Fruit fly (Drosophila melanogaster): ENCODE results near the gene CG18641.
A peak's percentile ranks its signal among the peaks of the same experiment; 100 is the strongest.

Gene CG18641

DNA sequence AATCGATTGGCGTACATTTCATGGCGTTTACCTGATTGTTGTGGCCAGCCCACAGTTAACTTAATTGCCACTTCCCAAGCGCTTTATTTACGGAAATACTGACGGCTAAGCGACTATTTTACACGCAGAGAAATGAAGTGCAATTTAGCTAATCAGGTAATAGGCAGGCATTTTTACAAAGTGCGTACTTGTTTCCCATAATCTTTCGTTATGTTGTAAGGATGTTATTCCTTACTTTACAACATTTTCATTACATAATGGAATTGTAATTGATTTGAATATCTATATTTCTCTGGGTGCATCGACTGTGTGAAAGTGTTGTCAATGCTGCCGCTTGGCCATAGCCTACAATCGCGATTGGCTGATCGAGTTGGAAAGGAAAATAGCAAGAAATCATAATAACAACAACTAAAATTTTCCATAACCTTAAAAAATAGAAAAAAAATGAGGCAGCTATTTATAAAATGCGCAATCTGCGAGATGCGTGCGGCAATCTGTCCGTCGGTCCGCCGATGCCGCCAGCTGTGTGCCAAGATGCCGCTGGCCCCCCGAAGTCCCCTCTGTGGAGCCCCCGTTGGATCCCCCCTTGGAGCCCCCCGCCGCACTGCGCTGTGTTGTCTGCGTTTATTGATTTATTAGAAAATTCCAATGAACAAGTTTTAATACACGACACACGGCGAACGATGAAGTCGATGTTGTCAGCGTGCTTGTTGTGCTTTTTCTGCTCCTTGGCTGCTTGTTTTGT, 11.5 kb upstream of the CG18641 start (continued):
- TF ChIP-seq bigmax (GFP tag; optimal IDR thresholded peaks at IDR 0.05) (no peak), CG31365 (tag; optimal IDR thresholded peaks at IDR 0.05) (no peak), fru (optimal IDR thresholded peaks at IDR 0.05) (no peak), CG4404 (GFP tag; IDR thresholded peaks at IDR 0.05) (no peak), CG1647 (GFP tag; optimal IDR thresholded peaks at IDR 0.05) (peak; percentile 28), Doc2 (GFP tag; IDR thresholded peaks at IDR 0.05) (no peak), CrebB (tag; optimal IDR thresholded peaks at IDR 0.05) (no peak), TFAM (GFP tag; optimal IDR thresholded peaks at IDR 0.05) (no peak), odd (GFP tag; optimal IDR thresholded peaks at IDR 0.05) (no peak), tap (tag; optimal IDR thresholded peaks at IDR 0.05) (peak; percentile 53), CG9437 (GFP tag; optimal IDR thresholded peaks at IDR 0.05) (peak; percentile 5), stc (GFP tag; IDR thresholded peaks at IDR 0.05) (0 out of 2 replicates have a peak, but pooled peaks have one; percentile 35), CG17568 (GFP tag; optimal IDR thresholded peaks at IDR 0.05) (no peak), sim (GFP tag; IDR thresholded peaks at IDR 0.05) (no peak), CG10979 (tag; optimal IDR thresholded peaks at IDR 0.05) (peak; percentile 42), Elba2 (GFP tag; optimal IDR thresholded peaks at IDR 0.05) (no peak), CG7928 (GFP tag; optimal IDR thresholded peaks at IDR 0.05) (no peak), scrt (GFP tag; optimal IDR thresholded peaks at IDR 0.05) (no peak), Meics (GFP tag; optimal IDR thresholded peaks at IDR 0.05) (peak; percentile 39), eyg (GFP tag; optimal IDR thresholded peaks at IDR 0.05) (no peak), pita (GFP tag; optimal IDR thresholded peaks at IDR 0.05) (no peak), CG17802 (tag; optimal IDR thresholded peaks at IDR 0.05) (no peak), emc (GFP tag; optimal IDR thresholded peaks at IDR 0.05) (no peak), CG10267 (tag; optimal IDR thresholded peaks at IDR 0.05) (peak; percentile 5), E2f1 (GFP tag; IDR thresholded peaks at IDR 0.05) (peak; percentile 52), slp2 (GFP tag; optimal IDR thresholded peaks at IDR 0.05) (peak; percentile 20), cwo (GFP tag; optimal IDR thresholded peaks at IDR 0.05) (peak; percentile 12), Stat92E (GFP tag; optimal IDR thresholded peaks at IDR 0.05) (no peak), nmo (GFP tag; optimal IDR thresholded peaks at IDR 0.05) (peak; percentile 58), sr (GFP tag; IDR thresholded peaks at IDR 0.05) (peak; percentile 33; the same call in 1 of the 3 replicates), bsh (GFP tag; optimal IDR thresholded peaks at IDR 0.05) (peak; percentile 63 to 77), ERR (GFP tag; optimal IDR thresholded peaks at IDR 0.05) (no peak), crp (GFP tag; optimal IDR thresholded peaks at IDR 0.05) (no peak), CG5953 (GFP tag; IDR thresholded peaks at IDR 0.05) (0 out of 2 replicates have a peak, but pooled peaks have one; percentile 28), CTCF (GFP tag; optimal IDR thresholded peaks at IDR 0.05) (no peak), CG12659 (GFP tag; optimal IDR thresholded peaks at IDR 0.05) (peak; percentile 24), CG18011 (GFP tag; optimal IDR thresholded peaks at IDR 0.05) (no peak), caup (GFP tag; optimal IDR thresholded peaks at IDR 0.05; ENCODE audit: severe bottlenecking) (no peak), Chrac-16 (GFP tag; optimal IDR thresholded peaks at IDR 0.05) (peak; percentile 26), hbn (GFP tag; IDR thresholded peaks at IDR 0.05; ENCODE audit: partially characterized antibody) (no peak), nom (GFP tag; optimal IDR thresholded peaks at IDR 0.05) (peak; percentile 33), bbx (GFP tag; IDR thresholded peaks at IDR 0.05; ENCODE audit: partially characterized antibody) (no peak), CG30020 (tag; optimal IDR thresholded peaks at IDR 0.05) (no peak), CG4424 (GFP tag; optimal IDR thresholded peaks at IDR 0.05) (peak; percentile 38), repo (GFP tag; optimal IDR thresholded peaks at IDR 0.05) (peak; percentile 7), CG2120 (GFP tag; optimal IDR thresholded peaks at IDR 0.05) (peak; percentile 38), gt (GFP tag; IDR thresholded peaks at IDR 0.05) (no peak), danr (GFP tag; IDR thresholded peaks at IDR 0.05) (peak; percentile 13; the same call in 1 of the 2 replicates), tna (GFP tag; IDR thresholded peaks at IDR 0.05; ENCODE audit: partially characterized antibody) (no peak)

Data from whole organism, embryonic.